Worm (Caenorhabditis elegans) whole organism, L4 larva: Measurements from ENCODE around the gene fbxa-99.

Experiments used
- D1046.2 ChIP-seq: fragments of 200-800 bp; sonication (Bioruptor generic); IDR thresholded peaks from 2 replicates; pipeline ENCODE4 v1.3.6; 2022; ENCODE audit warnings: missing genetic modification characterization, missing compliant biosample characterization
- F10B5.3 ChIP-seq: sonication (generic microtip); optimal IDR thresholded peaks from 2 replicates; lab custom pipeline; 2016; ENCODE audit warnings: mild to moderate bottlenecking, missing genetic modification characterization, missing compliant biosample characterization
- F44E2.7 ChIP-seq: fragments of 200-800 bp; sonication (Bioruptor generic); IDR thresholded peaks from 2 replicates; pipeline ENCODE4 v2.1.2; 2022; ENCODE audit warnings: missing genetic modification characterization, missing compliant biosample characterization
- F49E8.2 ChIP-seq: sonication (generic microtip); optimal IDR thresholded peaks from 2 replicates; lab custom pipeline; 2016; ENCODE audit warnings: missing compliant biosample characterization, mild to moderate bottlenecking, missing genetic modification characterization, borderline replicate concordance
- R02D3.7 ChIP-seq: fragments of 150-350 bp; sonication (generic microtip); optimal IDR thresholded peaks from 3 replicates; lab custom pipeline; 2014; ENCODE audit warnings: missing biosample characterization, missing genetic modification characterization
- Y75B8A.6 ChIP-seq: fragments of 200-800 bp; sonication (Bioruptor generic); IDR thresholded peaks from 2 replicates; pipeline ENCODE4 v1.3.6; 2022; ENCODE audit warnings: missing genetic modification reagents, missing genetic modification characterization, missing compliant biosample characterization
- ZK337.2 ChIP-seq: fragments of 200-800 bp; sonication (Bioruptor generic); IDR thresholded peaks from 2 replicates; pipeline ENCODE4 v1.3.6; 2022; ENCODE audit warnings: missing genetic modification reagents, missing genetic modification characterization, missing compliant biosample characterization
- ZK546.5 ChIP-seq, 2 experiments: sonication (generic microtip); optimal IDR thresholded peaks; 2 replicates each; lab custom pipeline; 2017; ENCODE audit warnings: missing biosample characterization in 2 of 2, missing genetic modification characterization in 2 of 2
- aha-1 ChIP-seq: fragments of 150-350 bp; peaks from one replicate; lab custom pipeline; 2014; ENCODE audit warnings: missing biosample characterization, missing genetic modification characterization
- arid-1 ChIP-seq: fragments of 200-800 bp; sonication (Bioruptor generic); conservative IDR thresholded peaks from 2 replicates; pipeline ENCODE4 v1.3.6; 2022; ENCODE audit warnings: missing genetic modification reagents, missing genetic modification characterization, missing compliant biosample characterization
- ceh-28 ChIP-seq: fragments of 150-350 bp; optimal IDR thresholded peaks from 2 replicates; lab custom pipeline; 2014; ENCODE audit warnings: missing biosample characterization, missing genetic modification reagents, missing genetic modification characterization
- ceh-82 ChIP-seq: sonication (generic microtip); optimal IDR thresholded peaks from 2 replicates; lab custom pipeline; 2017; ENCODE audit warnings: missing biosample characterization, missing genetic modification characterization
- daf-12 ChIP-seq: fragments of 150-350 bp; optimal IDR thresholded peaks from 2 replicates; lab custom pipeline; 2014; ENCODE audit warnings: missing biosample characterization, missing genetic modification reagents, missing genetic modification characterization
- daf-8 ChIP-seq: fragments of 200-800 bp; sonication (Bioruptor generic); IDR thresholded peaks from 2 replicates; pipeline ENCODE4 v1.3.6; 2022; ENCODE audit warnings: missing genetic modification characterization, missing compliant biosample characterization
- dmd-6 ChIP-seq: fragments of 200-800 bp; sonication (Bioruptor generic); IDR thresholded peaks from 2 replicates; pipeline ENCODE4 v1.3.6; 2022; ENCODE audit warnings: missing genetic modification reagents, missing genetic modification characterization, missing compliant biosample characterization
- dmd-9 ChIP-seq: fragments of 200-800 bp; sonication (Bioruptor generic); IDR thresholded peaks from 2 replicates; pipeline ENCODE4 v1.3.6; 2022; ENCODE audit warnings: missing genetic modification reagents, missing genetic modification characterization, missing compliant biosample characterization
- dpl-1 ChIP-seq: fragments of 150-350 bp; optimal IDR thresholded peaks from 2 replicates; lab custom pipeline; 2014; ENCODE audit warnings: missing biosample characterization, missing genetic modification reagents, missing genetic modification characterization
- duxl-1 ChIP-seq: sonication (generic microtip); optimal IDR thresholded peaks from 2 replicates; lab custom pipeline; 2016; ENCODE audit warnings: mild to moderate bottlenecking, missing genetic modification characterization, moderate library complexity, missing compliant biosample characterization; ENCODE audit not compliant: poor library complexity
- fkh-10 ChIP-seq: fragments of 150-350 bp; optimal IDR thresholded peaks from 2 replicates; lab custom pipeline; 2014; ENCODE audit warnings: missing biosample characterization, missing genetic modification reagents, missing genetic modification characterization
- fos-1 ChIP-seq: fragments of 150-350 bp; optimal IDR thresholded peaks from 2 replicates; lab custom pipeline; 2014; ENCODE audit warnings: missing biosample characterization, missing genetic modification characterization
- hif-1 ChIP-seq, 2 experiments: sonication (generic microtip); optimal IDR thresholded peaks; 2 replicates each; lab custom pipeline; 2016 to 2017; ENCODE audit warnings: missing compliant biosample characterization in 2 of 2, missing genetic modification characterization in 2 of 2, missing genetic modification reagents in 2 of 2, missing genotype in 2 of 2, mild to moderate bottlenecking in 1 of 2
- hmg-1.1 ChIP-seq: fragments of 200-800 bp; sonication (Bioruptor generic); IDR thresholded peaks from 2 replicates; pipeline ENCODE4 v1.3.6; 2022; ENCODE audit warnings: missing genetic modification reagents, missing genetic modification characterization, missing compliant biosample characterization
- lin-1 ChIP-seq: fragments of 200-800 bp; sonication (Bioruptor generic); IDR thresholded peaks from 2 replicates; pipeline ENCODE4 v1.3.6; 2022; ENCODE audit warnings: missing genetic modification reagents, missing genetic modification characterization, missing compliant biosample characterization
- lin-38 ChIP-seq: fragments of 200-800 bp; sonication (Bioruptor generic); IDR thresholded peaks from 2 replicates; pipeline ENCODE4 v1.3.6; 2022; ENCODE audit warnings: missing genetic modification reagents, missing genetic modification characterization, missing compliant biosample characterization
- lir-3 ChIP-seq: sonication (generic microtip); optimal IDR thresholded peaks from 2 replicates; lab custom pipeline; 2016; ENCODE audit warnings: mild to moderate bottlenecking, missing genetic modification characterization, missing compliant biosample characterization
- lsy-2 ChIP-seq, 2 experiments: fragments of 150-350 bp in 1 of 2; sonication (generic microtip) in 1 of 2; optimal IDR thresholded peaks; 2 replicates each; lab custom pipeline; 2014 to 2017; ENCODE audit warnings: missing biosample characterization in 2 of 2, missing genetic modification characterization in 2 of 2
- mdl-1 ChIP-seq, 2 experiments: fragments of 150-350 bp in 1 of 2; sonication (generic microtip) in 1 of 2; optimal IDR thresholded peaks; 2 replicates each; lab custom pipeline; 2014 to 2017; ENCODE audit warnings: missing biosample characterization in 2 of 2, missing genetic modification characterization in 2 of 2
- mes-2 ChIP-seq: sonication (generic microtip); optimal IDR thresholded peaks from 2 replicates; lab custom pipeline; 2016; ENCODE audit warnings: missing genotype, mild to moderate bottlenecking, missing genetic modification characterization, missing compliant biosample characterization; ENCODE audit not compliant: poor library complexity, severe bottlenecking
- nhr-10 ChIP-seq: fragments of 150-350 bp; optimal IDR thresholded peaks from 2 replicates; lab custom pipeline; 2014; ENCODE audit warnings: missing biosample characterization, missing genetic modification characterization
- nhr-11 ChIP-seq: fragments of 150-350 bp; optimal IDR thresholded peaks from 2 replicates; lab custom pipeline; 2014; ENCODE audit warnings: missing biosample characterization, missing genetic modification characterization
- nhr-111 ChIP-seq: fragments of 200-800 bp; sonication (Bioruptor generic); optimal IDR thresholded peaks from 2 replicates; lab custom pipeline; 2018; ENCODE audit warnings: mild to moderate bottlenecking, missing genetic modification characterization, missing compliant biosample characterization
- nhr-237 ChIP-seq: sonication (generic microtip); optimal IDR thresholded peaks from 2 replicates; lab custom pipeline; 2017; ENCODE audit warnings: missing biosample characterization, missing genetic modification characterization
- nhr-48 ChIP-seq: sonication (generic microtip); optimal IDR thresholded peaks from 2 replicates; lab custom pipeline; 2016; ENCODE audit warnings: mild to moderate bottlenecking, missing genetic modification characterization, missing compliant biosample characterization
- nhr-77 ChIP-seq: fragments of 150-350 bp; optimal IDR thresholded peaks from 2 replicates; lab custom pipeline; 2014; ENCODE audit warnings: missing biosample characterization, missing genetic modification characterization
- rbr-2 ChIP-seq: sonication (generic microtip); optimal IDR thresholded peaks from 2 replicates; lab custom pipeline; 2016; ENCODE audit warnings: missing genotype, missing genetic modification characterization, missing compliant biosample characterization
- sdz-12 ChIP-seq: fragments of 200-800 bp; sonication (Bioruptor generic); optimal IDR thresholded peaks from 2 replicates; lab custom pipeline; 2018; ENCODE audit warnings: mild to moderate bottlenecking, missing genetic modification characterization, missing compliant biosample characterization
- set-16 ChIP-seq: fragments of 200-800 bp; sonication (Bioruptor generic); IDR thresholded peaks from 2 replicates; pipeline ENCODE4 v1.3.6; 2022; ENCODE audit warnings: missing genetic modification reagents, missing genetic modification characterization, missing compliant biosample characterization
- unc-130 ChIP-seq: sonication (generic microtip); optimal IDR thresholded peaks from 2 replicates; lab custom pipeline; 2016; ENCODE audit warnings: missing genetic modification reagents, missing genetic modification characterization, missing compliant biosample characterization
- unc-62 ChIP-seq, 3 experiments: fragments of 150-350 bp in 1 of 3; sonication (generic microtip); optimal IDR thresholded peaks in 2 of 3; peaks in 1 of 3; 1 replicate in 1 of 3; 2 replicates in 2 of 3; lab custom pipeline; 2014 to 2017; ENCODE audit warnings: missing biosample characterization in 3 of 3, missing genetic modification characterization in 3 of 3, missing genetic modification reagents in 3 of 3, missing genotype in 1 of 3
- zip-11 ChIP-seq: fragments of 200-800 bp; sonication (Bioruptor generic); IDR thresholded peaks from 2 replicates; pipeline ENCODE4 v1.3.6; 2022; ENCODE audit warnings: missing genetic modification characterization, missing compliant biosample characterization
- ztf-11 ChIP-seq: fragments of 150-350 bp; optimal IDR thresholded peaks from 2 replicates; lab custom pipeline; 2014; ENCODE audit warnings: missing biosample characterization, missing genetic modification characterization

fbxa-99 gene

ce11 chrV:16022600-16022999 lies 39.9 kb upstream of the fbxa-99 start:
- TF ChIP-seq lin-38 (GFP tag; lab: Robert Waterston, UW) (no peak), hif-1 (tag; optimal IDR thresholded peaks at IDR 0.05; lab: Kevin White, UChicago) (peak in 1 of 2 experiments; percentile 77), dmd-9 (no peak), unc-130 (GFP tag; lab: Kevin White, UChicago) (peak; percentile 63), duxl-1 (tag; lab: Kevin White, UChicago) (peak; percentile 10), rbr-2 (tag; lab: Kevin White, UChicago) (no peak), nhr-237 (tag; lab: Kevin White, UChicago) (no peak), Y75B8A.6 (GFP tag; lab: Robert Waterston, UW) (no peak), daf-8 (GFP tag; lab: Robert Waterston, UW) (no peak), ceh-28 (tag; lab: Kevin White, UChicago) (no peak), sdz-12 (no peak), hmg-1.1 (no peak), lir-3 (tag; lab: Kevin White, UChicago) (no peak), ceh-82 (no peak), dpl-1 (GFP tag; lab: Kevin White, UChicago) (peak; percentile 88), nhr-10 (tag; lab: Kevin White, UChicago) (no peak), nhr-111 (GFP tag; lab: Kevin White, UChicago) (no peak), nhr-77 (no peak), mdl-1 (tag; optimal IDR thresholded peaks at IDR 0.05; lab: Kevin White, UChicago) (no peak), aha-1 (no peak), D1046.2 (GFP tag; lab: Robert Waterston, UW) (no peak), F10B5.3 (no peak), R02D3.7 (tag; lab: Kevin White, UChicago) (no peak), lsy-2 (tag; optimal IDR thresholded peaks at IDR 0.05; lab: Kevin White, UChicago) (no peak), F49E8.2 (tag; lab: Kevin White, UChicago) (no peak), lin-1 (GFP tag; lab: Robert Waterston, UW) (no peak), ZK546.5 (tag; optimal IDR thresholded peaks at IDR 0.05; lab: Kevin White, UChicago) (no peak), nhr-11 (tag; lab: Kevin White, UChicago) (no peak), unc-62 (GFP tag; optimal IDR thresholded peaks at IDR 0.05 in 1 of 2; lab: Kevin White, UChicago) (no peak), unc-62 (tag; optimal IDR thresholded peaks at IDR 0.05; lab: Kevin White, UChicago) (no peak), mes-2 (tag; lab: Kevin White, UChicago) (peak; percentile 97), fos-1 (tag; lab: Kevin White, UChicago) (no peak), fkh-10 (no peak), F44E2.7 (GFP tag; lab: Robert Waterston, UW) (no peak), ZK337.2 (GFP tag; lab: Robert Waterston, UW) (0 out of 2 replicates have a peak, but pooled peaks have one; percentile 18), dmd-6 (GFP tag; lab: Robert Waterston, UW) (no peak), zip-11 (GFP tag; lab: Robert Waterston, UW) (no peak)

DNA sequence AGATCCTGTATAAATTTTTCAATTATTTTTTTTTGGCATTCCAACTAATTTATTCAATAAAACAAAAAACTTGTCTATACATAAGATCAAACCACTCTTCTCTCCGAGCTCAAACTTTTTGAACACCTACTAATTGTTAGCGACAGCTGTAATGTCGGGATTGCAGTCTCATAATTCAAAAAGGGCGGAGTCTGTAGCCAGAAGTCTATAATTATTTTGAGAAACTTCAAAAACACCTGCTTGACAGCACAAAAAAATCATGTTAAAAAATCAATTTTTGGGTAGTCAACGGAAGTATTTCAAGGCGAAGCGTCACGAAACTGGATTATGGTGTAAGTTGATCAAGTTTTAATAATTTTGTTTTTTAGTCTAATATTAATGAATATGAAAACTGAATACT lies 37.4 kb upstream of the fbxa-99 start, which contains the start of gene srx-44:
Gene srx-44, plus strand, starts transcription at position 301 of the 400 bp plus-strand sequence.
- TF ChIP-seq nhr-237 (tag; lab: Kevin White, UChicago): no peak
- peak; percentile 38 for TF ChIP-seq aha-1

DNA sequence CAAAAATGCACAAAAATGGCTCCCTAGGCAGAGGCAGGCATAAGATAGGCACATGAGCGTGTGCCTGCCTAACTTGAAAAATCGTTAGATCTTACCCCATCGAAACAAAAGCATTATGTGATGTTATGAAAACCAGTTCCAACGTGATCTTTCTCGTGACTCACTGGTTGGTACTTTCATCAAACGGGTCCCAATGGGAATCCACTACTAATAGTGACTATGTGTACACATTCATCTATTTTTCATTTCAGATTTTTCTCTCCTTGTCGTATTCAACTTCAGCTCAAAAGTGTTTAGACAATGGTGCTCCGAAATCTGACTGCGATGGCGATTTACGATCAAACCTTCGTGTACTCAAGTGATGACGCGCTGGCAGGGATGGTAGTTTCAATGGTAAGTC lies 35.0 kb upstream of the fbxa-99 start, which contains the start of gene srx-43:
Gene srx-43, plus strand, starts transcription at position 301 of the 400 bp plus-strand sequence.
- TF ChIP-seq nhr-48 (tag; lab: Kevin White, UChicago): no peak
- no peak for TF ChIP-seq ztf-11 (tag; lab: Kevin White, UChicago)
- TF ChIP-seq unc-62 (GFP tag; optimal IDR thresholded peaks at IDR 0.05 in 1 of 2; lab: Kevin White, UChicago): peak in 1 of 2 experiments; percentile 74
- TF ChIP-seq unc-62 (tag; optimal IDR thresholded peaks at IDR 0.05; lab: Kevin White, UChicago): no peak
- TF ChIP-seq arid-1 (GFP tag; lab: Robert Waterston, UW): no peak
- no peak for TF ChIP-seq set-16
- no peak for TF ChIP-seq daf-12 (tag; lab: Kevin White, UChicago)
- no peak for TF ChIP-seq mdl-1 (tag; optimal IDR thresholded peaks at IDR 0.05; lab: Kevin White, UChicago)
